Worm (Caenorhabditis elegans) whole organism, L1 larva: ENCODE measurements around the gene R13H4.5.
A peak's percentile ranks its signal among the peaks of the same experiment; 100 is the strongest.

Experiments used
- C04F5.9 ChIP-seq: sonication (generic microtip); optimal IDR thresholded peaks from 2 replicates; lab custom pipeline; 2016; ENCODE audit warnings: missing genetic modification characterization, missing compliant biosample characterization
- C16A3.4 ChIP-seq: fragments of 150-350 bp; optimal IDR thresholded peaks from 2 replicates; lab custom pipeline; 2014; ENCODE audit warnings: missing biosample characterization, missing genetic modification characterization
- C34B4.2 ChIP-seq: sonication (generic microtip); optimal IDR thresholded peaks from 2 replicates; lab custom pipeline; 2017; ENCODE audit warnings: mild to moderate bottlenecking, missing genetic modification characterization, missing compliant biosample characterization
- alr-1 ChIP-seq: fragments of 200-800 bp; sonication (Bioruptor generic); optimal IDR thresholded peaks from 2 replicates; lab custom pipeline; 2018; ENCODE audit warnings: borderline replicate concordance, mild to moderate bottlenecking, missing genetic modification characterization, missing compliant biosample characterization
- ceh-63 ChIP-seq: fragments of 200-800 bp; sonication (Bioruptor generic); optimal IDR thresholded peaks from 2 replicates; lab custom pipeline; 2018; ENCODE audit warnings: mild to moderate bottlenecking, missing genetic modification characterization, missing compliant biosample characterization
- ceh-88 ChIP-seq: fragments of 200-800 bp; sonication (Bioruptor generic); IDR thresholded peaks from 2 replicates; pipeline ENCODE4 v1.3.6; 2022; ENCODE audit warnings: missing genetic modification characterization, missing compliant biosample characterization
- ceh-90 ChIP-seq: sonication (generic microtip); optimal IDR thresholded peaks from 2 replicates; lab custom pipeline; 2016; ENCODE audit warnings: missing genetic modification characterization, missing compliant biosample characterization
- dsc-1 ChIP-seq: sonication (generic microtip); optimal IDR thresholded peaks from 2 replicates; lab custom pipeline; 2016; ENCODE audit warnings: mild to moderate bottlenecking, missing genetic modification characterization, missing compliant biosample characterization
- efl-1 ChIP-seq, 4 experiments: fragments of 150-350 bp; optimal IDR thresholded peaks in 3 of 4; peaks in 1 of 4; 1 replicate in 1 of 4; 2 replicates in 3 of 4; lab custom pipeline; 2014; ENCODE audit warnings: missing biosample characterization in 2 of 4, missing genetic modification characterization in 2 of 4, missing genetic modification reagents in 2 of 4
- ets-5 ChIP-seq: fragments of 200-800 bp; sonication (Bioruptor generic); IDR thresholded peaks from 2 replicates; pipeline ENCODE4 v1.3.6; 2022; ENCODE audit warnings: missing genetic modification characterization, missing compliant biosample characterization
- fkh-10 ChIP-seq: sonication (generic microtip); optimal IDR thresholded peaks from 2 replicates; lab custom pipeline; 2017; ENCODE audit warnings: missing biosample characterization, missing genetic modification reagents, missing genetic modification characterization
- fkh-4 ChIP-seq: sonication (generic microtip); optimal IDR thresholded peaks from 2 replicates; lab custom pipeline; 2016; ENCODE audit warnings: missing compliant biosample characterization, missing genetic modification characterization, borderline replicate concordance
- isw-1 ChIP-seq: fragments of 200-800 bp; sonication (Bioruptor generic); IDR thresholded peaks from 2 replicates; pipeline ENCODE4 v1.3.6; 2022; ENCODE audit warnings: missing genetic modification characterization, missing compliant biosample characterization
- jun-1 ChIP-seq: fragments of 150-350 bp; optimal IDR thresholded peaks from 2 replicates; lab custom pipeline; 2014; ENCODE audit warnings: missing biosample characterization, missing genetic modification reagents, missing genetic modification characterization
- lin-13 ChIP-seq: fragments of 150-350 bp; optimal IDR thresholded peaks from 2 replicates; lab custom pipeline; 2014; ENCODE audit warnings: missing biosample characterization, missing genetic modification reagents, missing genetic modification characterization
- lin-14 ChIP-seq: fragments of 200-800 bp; sonication (Bioruptor generic); optimal IDR thresholded peaks from 2 replicates; lab custom pipeline; 2018; ENCODE audit warnings: mild to moderate bottlenecking, missing genetic modification characterization, moderate library complexity, missing compliant biosample characterization
- lin-15B ChIP-seq: fragments of 150-350 bp; sonication (generic microtip); optimal IDR thresholded peaks from 3 replicates; lab custom pipeline; 2014; ENCODE audit warnings: missing biosample characterization, missing genetic modification characterization
- lin-39 ChIP-seq: fragments of 150-350 bp; optimal IDR thresholded peaks from 2 replicates; lab custom pipeline; 2014; ENCODE audit warnings: missing biosample characterization, missing genetic modification reagents, missing genetic modification characterization
- lir-3 ChIP-seq: sonication (generic microtip); optimal IDR thresholded peaks from 2 replicates; lab custom pipeline; 2016; ENCODE audit warnings: mild to moderate bottlenecking, missing genetic modification characterization, moderate library complexity, missing compliant biosample characterization; ENCODE audit not compliant: poor library complexity
- lsy-2 ChIP-seq, 2 experiments: fragments of 150-350 bp; optimal IDR thresholded peaks; 2 replicates each; lab custom pipeline; 2014; ENCODE audit warnings: missing biosample characterization in 2 of 2, missing genetic modification characterization in 2 of 2
- nhr-19 ChIP-seq: fragments of 200-800 bp; sonication (Bioruptor generic); conservative IDR thresholded peaks from 2 replicates; pipeline ENCODE4 v1.3.6; 2022; ENCODE audit warnings: missing genetic modification characterization, missing compliant biosample characterization
- nhr-47 ChIP-seq: sonication (generic microtip); optimal IDR thresholded peaks from 2 replicates; lab custom pipeline; 2016; ENCODE audit warnings: mild to moderate bottlenecking, missing genetic modification characterization, moderate library complexity, missing compliant biosample characterization
- nhr-71 ChIP-seq: sonication (generic microtip); optimal IDR thresholded peaks from 2 replicates; lab custom pipeline; 2016; ENCODE audit warnings: mild to moderate bottlenecking, missing genetic modification characterization, moderate library complexity, missing compliant biosample characterization
- nhr-77 ChIP-seq: fragments of 150-350 bp; optimal IDR thresholded peaks from 2 replicates; lab custom pipeline; 2014; ENCODE audit warnings: missing biosample characterization, missing genetic modification characterization
- nhr-85 ChIP-seq: sonication (generic microtip); peaks from one replicate; lab custom pipeline; 2016; ENCODE audit warnings: missing genetic modification characterization, inconsistent platforms, missing compliant biosample characterization
- nhr-90 ChIP-seq: sonication (generic microtip); optimal IDR thresholded peaks from 2 replicates; lab custom pipeline; 2016; ENCODE audit warnings: mild to moderate bottlenecking, missing genetic modification characterization, missing compliant biosample characterization; ENCODE audit not compliant: poor library complexity
- pag-3 ChIP-seq: sonication (generic microtip); optimal IDR thresholded peaks from 2 replicates; lab custom pipeline; 2017; ENCODE audit warnings: missing genetic modification characterization, mild to moderate bottlenecking, missing compliant biosample characterization, antibody characterized with exemption, borderline replicate concordance; ENCODE audit not compliant: insufficient read depth
- pax-3 ChIP-seq: fragments of 200-800 bp; sonication (Bioruptor generic); optimal IDR thresholded peaks from 2 replicates; lab custom pipeline; 2018; ENCODE audit warnings: mild to moderate bottlenecking, missing genetic modification characterization, moderate library complexity, missing compliant biosample characterization
- pqm-1 ChIP-seq: sonication (generic microtip); optimal IDR thresholded peaks from 3 replicates; lab custom pipeline; 2017; ENCODE audit warnings: missing biosample characterization, missing genetic modification characterization
- rnt-1 ChIP-seq: sonication (generic microtip); optimal IDR thresholded peaks from 2 replicates; lab custom pipeline; 2016; ENCODE audit warnings: mild to moderate bottlenecking, missing genetic modification characterization, moderate library complexity, missing compliant biosample characterization
- snpc-4 ChIP-seq: fragments of 150-350 bp; optimal IDR thresholded peaks from 2 replicates; lab custom pipeline; 2014; ENCODE audit warnings: missing biosample characterization, missing genetic modification characterization
- sox-4 ChIP-seq: sonication (generic microtip); optimal IDR thresholded peaks from 2 replicates; lab custom pipeline; 2016; ENCODE audit warnings: missing genetic modification characterization, missing compliant biosample characterization
- sptf-1 ChIP-seq: fragments of 150-350 bp; optimal IDR thresholded peaks from 2 replicates; lab custom pipeline; 2014; ENCODE audit warnings: missing biosample characterization, missing genetic modification characterization
- unc-130 ChIP-seq: fragments of 150-350 bp; optimal IDR thresholded peaks from 2 replicates; lab custom pipeline; 2017; ENCODE audit warnings: missing biosample characterization, missing genetic modification characterization, inconsistent platforms
- unc-30 ChIP-seq: sonication (generic microtip); optimal IDR thresholded peaks from 2 replicates; lab custom pipeline; 2017; ENCODE audit warnings: missing biosample characterization, missing genetic modification characterization
- unc-62 ChIP-seq: fragments of 150-350 bp; optimal IDR thresholded peaks from 2 replicates; lab custom pipeline; 2014; ENCODE audit warnings: missing biosample characterization, missing genetic modification reagents, missing genetic modification characterization
- unc-86 ChIP-seq: sonication (generic microtip); optimal IDR thresholded peaks from 2 replicates; lab custom pipeline; 2016; ENCODE audit warnings: missing genetic modification characterization, missing compliant biosample characterization
- vab-15 ChIP-seq: sonication (generic microtip); optimal IDR thresholded peaks from 2 replicates; lab custom pipeline; 2017; ENCODE audit warnings: missing genotype, mild to moderate bottlenecking, missing genetic modification characterization, missing compliant biosample characterization
- zag-1 ChIP-seq: fragments of 150-350 bp; optimal IDR thresholded peaks from 2 replicates; lab custom pipeline; 2014; ENCODE audit warnings: missing biosample characterization, missing genetic modification characterization
- zip-4 ChIP-seq: fragments of 200-800 bp; sonication (Bioruptor generic); optimal IDR thresholded peaks from 2 replicates; lab custom pipeline; 2018; ENCODE audit warnings: mild to moderate bottlenecking, missing genetic modification characterization, moderate library complexity, missing compliant biosample characterization

Gene R13H4.5

ce11 chrV:11860375-11860774, at the start of gene R13H4.5:
Gene R13H4.5 (plus strand): TSS chrV:11860675.
- no peak for TF ChIP-seq lin-39 (tag; lab: Kevin White, UChicago)
- TF ChIP-seq lir-3 (tag; lab: Kevin White, UChicago) = no peak
- peak; percentile 50 for TF ChIP-seq lin-14 (GFP tag; lab: Kevin White, UChicago)
- TF ChIP-seq pax-3 (tag; lab: Kevin White, UChicago) = no peak
- TF ChIP-seq dsc-1 (tag; lab: Kevin White, UChicago) = peak; percentile 4
- TF ChIP-seq ceh-63 = no peak

ce11 chrV:11811921-11812320, 48.6 kb upstream of the R13H4.5 start, which contains the start of gene D2023.3:
Gene D2023.3 (minus strand): TSS chrV:11812021.
- no peak for TF ChIP-seq pqm-1 (tag; lab: Kevin White, UChicago)
- no peak for TF ChIP-seq ceh-90 (tag; lab: Kevin White, UChicago)
- no peak for TF ChIP-seq zag-1
- TF ChIP-seq alr-1 (tag; lab: Kevin White, UChicago) = no peak
- no peak for TF ChIP-seq fkh-4 (tag; lab: Kevin White, UChicago)
- no peak for TF ChIP-seq snpc-4 (tag; lab: Kevin White, UChicago)
- peak; percentile 22 for TF ChIP-seq unc-86
- TF ChIP-seq lin-14 (GFP tag; lab: Kevin White, UChicago) = peak; percentile 41
- no peak for TF ChIP-seq lin-13
- no peak for TF ChIP-seq lin-15B (tag; lab: Kevin White, UChicago)
- TF ChIP-seq sox-4 = no peak
- TF ChIP-seq efl-1 (optimal IDR thresholded peaks at IDR 0.05; lab: Kevin White, UChicago) = no peak
- TF ChIP-seq efl-1 (GFP tag; optimal IDR thresholded peaks at IDR 0.05 in 1 of 2; lab: Kevin White, UChicago) = no peak
- TF ChIP-seq isw-1 = no peak
- no peak for TF ChIP-seq nhr-85 (tag; lab: Kevin White, UChicago)
- no peak for TF ChIP-seq nhr-71 (tag; lab: Kevin White, UChicago)
- TF ChIP-seq ets-5 = no peak
- TF ChIP-seq C16A3.4 = no peak

- TF ChIP-seq nhr-77 (tag; lab: Kevin White, UChicago) (no peak), sptf-1 (tag; lab: Kevin White, UChicago) (no peak), jun-1 (tag; lab: Kevin White, UChicago) (no peak), vab-15 (tag; lab: Kevin White, UChicago) (no peak), snpc-4 (tag; lab: Kevin White, UChicago) (no peak), nhr-71 (tag; lab: Kevin White, UChicago) (no peak), rnt-1 (tag; lab: Kevin White, UChicago) (no peak), pqm-1 (tag; lab: Kevin White, UChicago) (no peak), lin-15B (tag; lab: Kevin White, UChicago) (no peak), unc-30 (tag; lab: Kevin White, UChicago) (no peak), unc-130 (tag; lab: Kevin White, UChicago) (no peak), nhr-47 (tag; lab: Kevin White, UChicago) (no peak), C16A3.4 (no peak), C34B4.2 (tag; lab: Kevin White, UChicago) (no peak), unc-62 (GFP tag; lab: Kevin White, UChicago) (no peak), fkh-10 (GFP tag; lab: Kevin White, UChicago) (no peak)
Measured at ce11 chrV:11815566-11815965, 44.9 kb upstream of the R13H4.5 start.

ce11 chrV:11817263-11817726, 43.2 kb upstream of the R13H4.5 start:
- TF ChIP-seq efl-1 (optimal IDR thresholded peaks at IDR 0.05; lab: Kevin White, UChicago) = no peak
- TF ChIP-seq efl-1 (GFP tag; optimal IDR thresholded peaks at IDR 0.05 in 1 of 2; lab: Kevin White, UChicago) = peak in 1 of 2 experiments; percentile 79
- peak; percentile 46; the same call in 1 of the 2 replicates for TF ChIP-seq ceh-88
- no peak for TF ChIP-seq pag-3 (tag; lab: Kevin White, UChicago)
- peak; percentile 2 for TF ChIP-seq nhr-47 (tag; lab: Kevin White, UChicago)
- TF ChIP-seq rnt-1 (tag; lab: Kevin White, UChicago) = no peak
- TF ChIP-seq nhr-71 (tag; lab: Kevin White, UChicago) = peak; percentile 19
- peak; percentile 44 for TF ChIP-seq nhr-19 (GFP tag; lab: Robert Waterston, UW)
- no peak for TF ChIP-seq zip-4 (GFP tag; lab: Kevin White, UChicago)
- no peak for TF ChIP-seq dsc-1 (tag; lab: Kevin White, UChicago)
- no peak for TF ChIP-seq C04F5.9 (tag; lab: Kevin White, UChicago)
- peak in 1 of 2 experiments; percentile 4 for TF ChIP-seq lsy-2 (tag; optimal IDR thresholded peaks at IDR 0.05; lab: Kevin White, UChicago)
- no peak for TF ChIP-seq nhr-90 (tag; lab: Kevin White, UChicago)
